Worm (Caenorhabditis elegans): Measurements from ENCODE around the gene sru-2.

- TF ChIP-seq ztf-23 (GFP tag; IDR thresholded peaks at IDR 0.05) (no peak), flt-1 (GFP tag; IDR thresholded peaks at IDR 0.05) (no peak), klf-2 (GFP tag; conservative IDR thresholded peaks at IDR 0.05) (no peak), cog-1 (tag; optimal IDR thresholded peaks at IDR 0.05) (no peak), T22C8.4 (GFP tag; IDR thresholded peaks at IDR 0.05) (no peak), tab-1 (GFP tag; IDR thresholded peaks at IDR 0.05) (no peak), ref-1 (GFP tag; conservative IDR thresholded peaks at IDR 0.05) (no peak), med-1 (GFP tag; optimal IDR thresholded peaks at IDR 0.05; ENCODE audit: insufficient read depth) (no peak), ztf-29 (GFP tag; IDR thresholded peaks at IDR 0.05) (no peak)
These were observed 10.2 kb downstream of the sru-2 start, which contains the start of gene sru-3 for ce11 chrIV:9496306-9496705.
